Fruit fly (Drosophila melanogaster) whole organism, wandering third instar larva: Measurements from ENCODE around the gene CG10591.

ENCODE experiments used
- Abd-B ChIP-seq: fragments of >200 bp; optimal IDR thresholded peaks from 2 replicates; lab custom pipeline; 2017; ENCODE audit warnings: missing biosample characterization, missing genetic modification characterization
- CG32264 ChIP-seq: fragments of 200-800 bp; sonication (Bioruptor generic); optimal IDR thresholded peaks from 2 replicates; lab custom pipeline; 2016; ENCODE audit warnings: missing biosample characterization, missing genetic modification characterization
- CG9705 ChIP-seq: fragments of 200-800 bp; sonication (Bioruptor generic); optimal IDR thresholded peaks from 2 replicates; lab custom pipeline; 2018; ENCODE audit warnings: missing biosample characterization, mild to moderate bottlenecking, missing genetic modification characterization
- CrebA ChIP-seq: fragments of 200-800 bp; sonication (Bioruptor generic); optimal IDR thresholded peaks from 2 replicates; lab custom pipeline; 2016; ENCODE audit warnings: missing biosample characterization, mild to moderate bottlenecking, missing genetic modification characterization, borderline replicate concordance
- Dfd ChIP-seq: fragments of >200 bp; optimal IDR thresholded peaks from 2 replicates; lab custom pipeline; 2017; ENCODE audit warnings: missing biosample characterization, missing genetic modification characterization
- Dif ChIP-seq: fragments of 200-275, 200-300 bp; sonication (Bioruptor generic); optimal IDR thresholded peaks from 2 replicates; lab custom pipeline; 2018; ENCODE audit warnings: missing biosample characterization, missing genetic modification characterization; ENCODE audit not compliant: partially characterized antibody
- GATAd ChIP-seq: sonication (Bioruptor generic); optimal IDR thresholded peaks from 2 replicates; lab custom pipeline; 2016; ENCODE audit warnings: missing biosample characterization, missing genetic modification characterization
- HLH106 ChIP-seq: fragments of 200-800 bp; optimal IDR thresholded peaks from 3 replicates; lab custom pipeline; 2019; ENCODE audit warnings: missing biosample characterization, mild to moderate bottlenecking, missing genetic modification characterization, moderate library complexity
- Hnf4 ChIP-seq: fragments of 200-800 bp; sonication (Bioruptor generic); optimal IDR thresholded peaks from 2 replicates; lab custom pipeline; 2016; ENCODE audit warnings: missing biosample characterization, mild to moderate bottlenecking, missing genetic modification characterization
- Hr83 ChIP-seq: fragments of 200-300 bp; sonication (Bioruptor generic); optimal IDR thresholded peaks from 2 replicates; lab custom pipeline; 2016; ENCODE audit warnings: missing biosample characterization, mild to moderate bottlenecking, missing genetic modification characterization, moderate library complexity; ENCODE audit not compliant: poor library complexity, severe bottlenecking
- Jra ChIP-seq: sonication (Bioruptor generic); optimal IDR thresholded peaks from 2 replicates; lab custom pipeline; 2016; ENCODE audit warnings: missing biosample characterization, missing genetic modification characterization
- Myc ChIP-seq: fragments of >200 bp; optimal IDR thresholded peaks from 2 replicates; lab custom pipeline; 2017
- N ChIP-seq: fragments of >200 bp; optimal IDR thresholded peaks from 2 replicates; lab custom pipeline; 2018; ENCODE audit warnings: missing biosample characterization, missing external identifiers, missing genetic modification characterization
- OdsH ChIP-seq: fragments of 200-800 bp; sonication (Bioruptor generic); optimal IDR thresholded peaks from 2 replicates; lab custom pipeline; 2016; ENCODE audit warnings: missing biosample characterization, mild to moderate bottlenecking, missing genetic modification characterization
- Rel ChIP-seq, 2 experiments: fragments of 200-800 bp; sonication (Bioruptor generic) in 1 of 2; optimal IDR thresholded peaks; 2 replicates in 1 of 2; 3 replicates in 1 of 2; lab custom pipeline; 2016 to 2019; ENCODE audit warnings: mild to moderate bottlenecking in 2 of 2, missing biosample characterization in 2 of 2, missing genetic modification characterization in 2 of 2, moderate library complexity in 1 of 2
- Sp1 ChIP-seq: fragments of 200-800 bp; sonication (Bioruptor generic); optimal IDR thresholded peaks from 3 replicates; lab custom pipeline; 2019; ENCODE audit warnings: missing biosample characterization, mild to moderate bottlenecking, missing genetic modification characterization, moderate library complexity
- Vsx2 ChIP-seq: fragments of 200-300, 225-300 bp; sonication (Bioruptor generic); optimal IDR thresholded peaks from 2 replicates; lab custom pipeline; 2018; ENCODE audit warnings: missing biosample characterization, missing genetic modification characterization; ENCODE audit not compliant: partially characterized antibody
- br ChIP-seq: fragments of 200-800 bp; sonication (Bioruptor generic); optimal IDR thresholded peaks from 2 replicates; lab custom pipeline; 2016; ENCODE audit warnings: missing biosample characterization, missing genetic modification characterization
- brk ChIP-seq: fragments of 200-800 bp; sonication (Bioruptor generic); optimal IDR thresholded peaks from 2 replicates; lab custom pipeline; 2016; ENCODE audit warnings: missing biosample characterization, mild to moderate bottlenecking, missing genetic modification characterization
- dl ChIP-seq, 2 experiments: fragments of 175-275, 200-275 bp in 1 of 2; fragments of 200-275 bp in 1 of 2; sonication (Bioruptor generic); optimal IDR thresholded peaks; lab custom pipeline; 2018; ENCODE audit warnings: mild to moderate bottlenecking in 2 of 2, missing biosample characterization in 2 of 2, missing genetic modification characterization in 2 of 2, moderate library complexity in 2 of 2; ENCODE audit not compliant: partially characterized antibody in 2 of 2, insufficient read depth in 1 of 2
- dmrt93B ChIP-seq: fragments of 200-800 bp; sonication (Bioruptor generic); optimal IDR thresholded peaks from 2 replicates; lab custom pipeline; 2018; ENCODE audit warnings: missing biosample characterization, mild to moderate bottlenecking, missing genetic modification characterization
- dsf ChIP-seq: sonication (Bioruptor generic); optimal IDR thresholded peaks from 2 replicates; lab custom pipeline; 2016; ENCODE audit warnings: missing biosample characterization, missing genetic modification characterization, borderline replicate concordance
- foxo ChIP-seq, 2 experiments: fragments of 200-800 bp; sonication (Bioruptor generic); optimal IDR thresholded peaks; 2 replicates in 1 of 2; 3 replicates in 1 of 2; lab custom pipeline; 2016 to 2017; ENCODE audit warnings: missing biosample characterization in 2 of 2, missing genetic modification characterization in 2 of 2
- fru ChIP-seq: fragments of 200-800 bp; sonication (Bioruptor generic); optimal IDR thresholded peaks from 3 replicates; lab custom pipeline; 2016; ENCODE audit warnings: missing biosample characterization, mild to moderate bottlenecking, missing genetic modification characterization
- h ChIP-seq: fragments of 200-800 bp; sonication (Bioruptor generic); optimal IDR thresholded peaks from 3 replicates; lab custom pipeline; 2016; ENCODE audit warnings: missing biosample characterization, mild to moderate bottlenecking, missing genetic modification characterization
- jim ChIP-seq: fragments of 175-275, 200-325 bp; sonication (Bioruptor generic); optimal IDR thresholded peaks from 2 replicates; lab custom pipeline; 2016; ENCODE audit warnings: missing biosample characterization, mild to moderate bottlenecking, missing genetic modification characterization
- lola ChIP-seq: fragments of >200 bp; optimal IDR thresholded peaks from 2 replicates; lab custom pipeline; 2017; ENCODE audit warnings: missing biosample characterization, missing genetic modification characterization
- pan ChIP-seq: fragments of >200 bp; optimal IDR thresholded peaks from 2 replicates; lab custom pipeline; 2017
- psq ChIP-seq: fragments of 200-800 bp; sonication (Bioruptor generic); optimal IDR thresholded peaks from 3 replicates; lab custom pipeline; 2017; ENCODE audit warnings: missing biosample characterization, mild to moderate bottlenecking, missing genetic modification characterization, moderate library complexity
- rgr ChIP-seq: fragments of 200-800 bp; sonication (Bioruptor generic); optimal IDR thresholded peaks from 3 replicates; lab custom pipeline; 2016; ENCODE audit warnings: missing biosample characterization, mild to moderate bottlenecking, missing genetic modification characterization
- sv ChIP-seq: fragments of 200-800 bp; sonication (Bioruptor generic); optimal IDR thresholded peaks from 3 replicates; lab custom pipeline; 2016; ENCODE audit warnings: missing biosample characterization, missing genetic modification characterization
- tai ChIP-seq: sonication (Bioruptor generic); optimal IDR thresholded peaks from 2 replicates; lab custom pipeline; 2016; ENCODE audit warnings: missing biosample characterization, missing genetic modification characterization
- usp ChIP-seq: fragments of >200 bp; optimal IDR thresholded peaks from 2 replicates; lab custom pipeline; 2017; ENCODE audit warnings: missing biosample characterization, missing genetic modification characterization
- woc ChIP-seq: sonication (Bioruptor generic); optimal IDR thresholded peaks from 2 replicates; lab custom pipeline; 2016; ENCODE audit warnings: missing biosample characterization, mild to moderate bottlenecking, missing genetic modification characterization

The CG10591 gene

DNA sequence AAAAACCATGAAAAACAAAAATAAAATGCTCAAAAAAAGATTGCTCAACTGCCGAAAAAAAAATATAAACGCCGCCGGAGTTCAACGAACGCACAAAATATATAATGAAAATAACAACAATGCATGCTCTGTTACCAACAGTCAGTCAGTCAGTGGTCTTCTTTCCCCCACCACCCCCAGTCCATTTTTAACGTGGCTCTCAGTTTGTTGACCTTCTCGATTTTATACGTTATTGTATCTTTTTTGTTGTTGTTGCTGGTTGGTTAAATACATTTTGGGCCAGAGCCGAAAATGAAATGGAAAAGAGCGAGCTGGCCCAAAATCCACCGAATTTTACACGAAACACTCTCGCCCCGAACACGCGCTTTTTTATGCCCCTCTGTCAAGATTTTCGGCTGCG lies 22.4 kb upstream of the CG10591 start:
- TF ChIP-seq pan (lab: Kevin White, UChicago) (no peak), OdsH (no peak), CrebA (GFP tag; lab: Kevin White, UChicago) (peak; percentile 40), dsf (no peak), Sp1 (GFP tag; lab: Kevin White, UChicago) (peak; percentile 0), Jra (no peak), Hr83 (GFP tag; lab: Kevin White, UChicago) (no peak), br (GFP tag; lab: Kevin White, UChicago) (no peak), Abd-B (no peak), fru (GFP tag; lab: Kevin White, UChicago) (peak; percentile 10), sv (GFP tag; lab: Kevin White, UChicago) (no peak), tai (GFP tag; lab: Kevin White, UChicago) (peak; percentile 69), rgr (GFP tag; lab: Kevin White, UChicago) (no peak), Dfd (GFP tag; lab: Kevin White, UChicago) (no peak), Dif (GFP tag; lab: Kevin White, UChicago) (no peak), psq (GFP tag; lab: Kevin White, UChicago) (peak; percentile 79), h (GFP tag; lab: Kevin White, UChicago) (no peak), dmrt93B (no peak), Rel (GFP tag; optimal IDR thresholded peaks at IDR 0.05; lab: Kevin White, UChicago) (no peak), Rel (tag; optimal IDR thresholded peaks at IDR 0.05; lab: Kevin White, UChicago) (peak; percentile 39), N (GFP tag; lab: Kevin White, UChicago) (no peak), dl (GFP tag; optimal IDR thresholded peaks at IDR 0.05; lab: Kevin White, UChicago; ENCODE audit: insufficient read depth in 1 of 2, partially characterized antibody in 2 of 2) (peak in 1 of 2 experiments; percentile 12), CG9705 (GFP tag; lab: Kevin White, UChicago) (no peak), lola (no peak), HLH106 (tag; lab: Kevin White, UChicago) (no peak)
- TF ChIP-seq, all 38 proteins: peak for 7

DNA sequence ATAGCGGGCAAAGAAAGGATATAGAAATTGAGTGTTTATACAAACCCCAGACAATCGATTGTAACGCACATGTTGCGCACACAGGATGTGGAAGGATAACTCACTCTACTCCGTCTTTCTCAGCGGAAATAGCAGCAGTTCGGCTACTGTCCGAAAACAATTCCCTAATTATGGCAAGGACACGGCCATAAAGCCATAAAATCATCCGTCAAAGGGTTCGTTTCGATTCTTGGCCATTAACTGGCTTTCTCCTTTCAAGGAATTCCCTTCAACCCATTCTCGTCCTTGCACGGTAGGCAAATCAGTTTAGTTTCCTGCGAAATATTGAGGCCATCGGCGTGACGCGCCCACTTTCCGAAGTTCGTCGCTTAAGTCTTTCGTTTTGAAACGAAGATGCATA lies 22.0 kb upstream of the CG10591 start:
- no peak for TF ChIP-seq HLH106 (tag; lab: Kevin White, UChicago)
- no peak for TF ChIP-seq Myc (lab: Kevin White, UChicago)
- TF ChIP-seq woc (GFP tag; lab: Kevin White, UChicago): no peak
- no peak for TF ChIP-seq CG32264 (GFP tag; lab: Kevin White, UChicago)
- no peak for TF ChIP-seq br (GFP tag; lab: Kevin White, UChicago)
- TF ChIP-seq Vsx2: no peak
- TF ChIP-seq Hnf4: no peak
- no peak for TF ChIP-seq GATAd (GFP tag; lab: Kevin White, UChicago)
- TF ChIP-seq tai (GFP tag; lab: Kevin White, UChicago): no peak
- no peak for TF ChIP-seq foxo (GFP tag; optimal IDR thresholded peaks at IDR 0.05; lab: Kevin White, UChicago)
- TF ChIP-seq pan (lab: Kevin White, UChicago): no peak
- TF ChIP-seq brk (GFP tag; lab: Kevin White, UChicago): no peak
- no peak for TF ChIP-seq psq (GFP tag; lab: Kevin White, UChicago)
- no peak for TF ChIP-seq rgr (GFP tag; lab: Kevin White, UChicago)
- TF ChIP-seq dmrt93B: no peak
- TF ChIP-seq Abd-B: no peak

DNA sequence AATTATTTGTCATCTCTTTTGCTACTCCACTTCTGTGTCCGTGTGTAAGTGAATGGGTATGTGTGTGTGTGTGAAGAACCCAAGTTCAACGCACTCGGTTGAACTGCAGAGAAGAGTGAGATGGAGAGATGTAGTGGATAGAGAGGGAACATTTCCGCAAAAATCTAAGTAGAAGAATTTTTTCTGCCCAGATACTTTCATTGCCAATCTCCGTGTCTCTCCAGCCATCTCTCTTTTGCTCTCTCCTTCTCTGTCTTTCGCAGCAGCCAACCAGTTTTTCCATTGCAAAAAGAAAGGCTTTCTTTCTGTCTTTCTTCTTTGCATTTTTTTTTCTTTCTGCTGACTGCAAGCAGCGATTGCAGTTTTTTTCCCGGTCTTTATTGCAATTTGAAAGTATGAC lies 19.2 kb upstream of the CG10591 start:
- TF ChIP-seq Dfd (GFP tag; lab: Kevin White, UChicago): no peak
- no peak for TF ChIP-seq N (GFP tag; lab: Kevin White, UChicago)
- TF ChIP-seq Jra: no peak
- no peak for TF ChIP-seq brk (GFP tag; lab: Kevin White, UChicago)
- TF ChIP-seq woc (GFP tag; lab: Kevin White, UChicago): no peak
- no peak for TF ChIP-seq jim (GFP tag; lab: Kevin White, UChicago)
- TF ChIP-seq, all 38 proteins: peak for 0

DNA sequence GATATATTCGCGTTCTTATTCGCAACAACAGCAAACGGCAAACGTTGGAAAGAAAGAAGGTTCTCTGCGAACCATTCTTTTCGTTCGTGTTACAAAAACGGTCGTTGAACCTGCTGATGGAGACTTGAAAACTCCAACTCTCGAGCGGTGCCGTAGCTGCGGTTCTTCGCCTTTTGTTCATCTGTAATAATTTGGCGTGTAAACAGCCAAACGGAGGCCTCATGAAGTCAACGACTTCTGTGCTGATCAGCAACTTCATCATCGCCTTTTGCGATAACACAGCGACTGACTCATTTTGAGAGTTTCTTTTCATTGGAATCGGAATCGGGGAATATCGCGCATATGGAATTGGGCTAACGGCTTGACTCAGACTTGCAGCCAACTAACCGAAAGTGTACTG lies 17.9 kb upstream of the CG10591 start:
- TF ChIP-seq usp (no peak), OdsH (no peak), dl (GFP tag; optimal IDR thresholded peaks at IDR 0.05; lab: Kevin White, UChicago; ENCODE audit: insufficient read depth in 1 of 2, partially characterized antibody in 2 of 2) (no peak), Dfd (GFP tag; lab: Kevin White, UChicago) (no peak), GATAd (GFP tag; lab: Kevin White, UChicago) (no peak), psq (GFP tag; lab: Kevin White, UChicago) (peak; percentile 57), Vsx2 (no peak), Abd-B (no peak), CrebA (GFP tag; lab: Kevin White, UChicago) (no peak)
